Fruit fly (Drosophila melanogaster) whole organism, embryonic: ENCODE data around the gene qtc.

ENCODE experiments used
- B-H2 ChIP-seq: fragments of 200-800 bp; sonication (Bioruptor generic); optimal IDR thresholded peaks from 2 replicates; lab custom pipeline; 2018; ENCODE audit warnings: missing biosample characterization, mild to moderate bottlenecking, missing genetic modification characterization
- CG10654 ChIP-seq: fragments of 200-800 bp; sonication (Bioruptor generic); optimal IDR thresholded peaks from 2 replicates; lab custom pipeline; 2016; ENCODE audit warnings: missing biosample characterization, missing genetic modification characterization
- CG13424 ChIP-seq: fragments of 200-800 bp; sonication (Bioruptor generic); optimal IDR thresholded peaks from 2 replicates; lab custom pipeline; 2019; ENCODE audit warnings: missing biosample characterization, mild to moderate bottlenecking, missing genetic modification characterization, moderate library complexity
- CG13894 ChIP-seq: fragments of 200-800 bp; sonication (Bioruptor generic); optimal IDR thresholded peaks from 3 replicates; lab custom pipeline; 2018; ENCODE audit warnings: missing biosample characterization, mild to moderate bottlenecking, missing genetic modification characterization, moderate library complexity
- CG14710 ChIP-seq: fragments of 200-800 bp; sonication (Bioruptor generic); optimal IDR thresholded peaks from 3 replicates; lab custom pipeline; 2019; ENCODE audit warnings: missing biosample characterization, mild to moderate bottlenecking, missing genetic modification characterization, moderate library complexity
- CG15011 ChIP-seq: fragments of 200-800 bp; sonication (Bioruptor generic); optimal IDR thresholded peaks from 3 replicates; lab custom pipeline; 2018; ENCODE audit warnings: missing biosample characterization, mild to moderate bottlenecking, missing genetic modification characterization
- CG15479 ChIP-seq: fragments of 200-800 bp; sonication (Bioruptor generic); optimal IDR thresholded peaks from 3 replicates; lab custom pipeline; 2019; ENCODE audit warnings: missing biosample characterization, mild to moderate bottlenecking, missing genetic modification characterization, moderate library complexity
- CG16813 ChIP-seq: fragments of 200-800 bp; sonication (Bioruptor generic); IDR thresholded peaks from 3 replicates; pipeline ENCODE4 v1.3.6; 2022; ENCODE audit warnings: missing biosample characterization, missing genetic modification characterization; ENCODE audit not compliant: partially characterized antibody
- CG17328 ChIP-seq: fragments of 200-800 bp; sonication (Bioruptor generic); IDR thresholded peaks from 2 replicates; pipeline ENCODE4 v1.3.6; 2022; ENCODE audit warnings: missing biosample characterization, missing genetic modification characterization
- CG18011 ChIP-seq: fragments of 200-800 bp; sonication (Bioruptor generic); optimal IDR thresholded peaks from 2 replicates; lab custom pipeline; 2017; ENCODE audit warnings: missing biosample characterization, missing genetic modification characterization, mild to moderate bottlenecking, moderate library complexity, missing genotype
- CG18599 ChIP-seq: fragments of 200-800 bp; sonication (Bioruptor generic); optimal IDR thresholded peaks from 3 replicates; lab custom pipeline; 2017; ENCODE audit warnings: missing biosample characterization, missing genetic modification characterization, mild to moderate bottlenecking, moderate library complexity, missing genetic modification reagents
- CG2199 ChIP-seq: fragments of 200-800 bp; sonication (Bioruptor generic); IDR thresholded peaks from 3 replicates; pipeline ENCODE4 v1.3.6; 2022; ENCODE audit warnings: missing biosample characterization, missing genetic modification characterization
- CG30403 ChIP-seq: fragments of 200-800 bp; sonication (Bioruptor generic); optimal IDR thresholded peaks from 3 replicates; lab custom pipeline; 2016; ENCODE audit warnings: missing biosample characterization, missing genetic modification characterization
- CG32532 ChIP-seq: fragments of 200-800 bp; sonication (Bioruptor generic); IDR thresholded peaks from 2 replicates; pipeline ENCODE4 v1.3.6; 2022; ENCODE audit warnings: missing biosample characterization, missing genetic modification characterization
- CG4404 ChIP-seq: fragments of 200-800 bp; sonication (Bioruptor generic); IDR thresholded peaks from 2 replicates; pipeline ENCODE4 v1.3.6; 2022; ENCODE audit warnings: missing biosample characterization, missing genetic modification characterization
- CG4854 ChIP-seq: fragments of 200-800 bp; sonication (Bioruptor generic); optimal IDR thresholded peaks from 2 replicates; lab custom pipeline; 2016; ENCODE audit warnings: missing biosample characterization, missing genetic modification characterization, inconsistent platforms
- CG7372 ChIP-seq: fragments of 200-800 bp; sonication (Bioruptor generic); IDR thresholded peaks from 2 replicates; pipeline ENCODE4 v1.3.6; 2022; ENCODE audit warnings: missing biosample characterization, missing genetic modification characterization
- CG7963 ChIP-seq: fragments of 200-800 bp; sonication (Bioruptor generic); IDR thresholded peaks from 3 replicates; pipeline ENCODE4 v1.3.6; 2022; ENCODE audit warnings: missing biosample characterization, missing genetic modification characterization; ENCODE audit not compliant: partially characterized antibody
- CG9727 ChIP-seq: fragments of 200-800 bp; sonication (Bioruptor generic); optimal IDR thresholded peaks from 3 replicates; lab custom pipeline; 2017; ENCODE audit warnings: missing biosample characterization, mild to moderate bottlenecking, missing genetic modification characterization
- CHES-1-like ChIP-seq: fragments of 200-800 bp; sonication (Bioruptor generic); optimal IDR thresholded peaks from 2 replicates; lab custom pipeline; 2016; ENCODE audit warnings: missing biosample characterization, missing genetic modification characterization
- Dfd ChIP-seq, 2 experiments: fragments of >200 bp; optimal IDR thresholded peaks; 2 replicates each; lab custom pipeline; 2017; ENCODE audit warnings: missing biosample characterization in 2 of 2, missing genetic modification characterization in 2 of 2
- Drgx ChIP-seq: fragments of 200-800 bp; sonication (Bioruptor generic); IDR thresholded peaks from 2 replicates; pipeline ENCODE4 v1.3.6; 2022; ENCODE audit warnings: missing biosample characterization, missing genetic modification characterization
- E2f1 ChIP-seq: fragments of 200-800 bp; sonication (Bioruptor generic); IDR thresholded peaks from 2 replicates; pipeline ENCODE4 v1.3.6; 2022; ENCODE audit warnings: missing biosample characterization, missing genetic modification characterization
- ERR ChIP-seq: fragments of 200-800 bp; sonication (Bioruptor generic); optimal IDR thresholded peaks from 2 replicates; lab custom pipeline; 2016; ENCODE audit warnings: missing biosample characterization, missing genetic modification characterization
- HmgZ ChIP-seq: fragments of 200-800 bp; sonication (Bioruptor generic); optimal IDR thresholded peaks from 2 replicates; lab custom pipeline; 2018; ENCODE audit warnings: missing biosample characterization, mild to moderate bottlenecking, missing genetic modification characterization
- Hr51 ChIP-seq, 2 experiments: fragments of 200-800 bp; sonication (Bioruptor generic); optimal IDR thresholded peaks; 2 replicates in 1 of 2; 3 replicates in 1 of 2; lab custom pipeline; 2016 to 2018; ENCODE audit warnings: missing biosample characterization in 2 of 2, missing genetic modification characterization in 2 of 2, mild to moderate bottlenecking in 1 of 2, moderate library complexity in 1 of 2
- Med ChIP-seq: fragments of 200-800 bp; sonication (Bioruptor generic); peaks from one replicate; lab custom pipeline; 2016; ENCODE audit warnings: missing biosample characterization, missing genetic modification characterization, mild to moderate bottlenecking, inconsistent platforms, moderate library complexity
- Oli ChIP-seq: fragments of 200-800 bp; sonication (Bioruptor generic); optimal IDR thresholded peaks from 2 replicates; lab custom pipeline; 2018; ENCODE audit warnings: missing biosample characterization, mild to moderate bottlenecking, missing genetic modification characterization, moderate library complexity
- Side ChIP-seq: fragments of 200-800 bp; sonication (Bioruptor generic); optimal IDR thresholded peaks from 2 replicates; lab custom pipeline; 2016; ENCODE audit warnings: missing biosample characterization, missing genetic modification characterization
- Sin3A ChIP-seq: fragments of >200 bp; optimal IDR thresholded peaks from 2 replicates; lab custom pipeline; 2018
- Sry-β ChIP-seq: fragments of 200-800 bp; sonication (Bioruptor generic); optimal IDR thresholded peaks from 2 replicates; lab custom pipeline; 2018; ENCODE audit warnings: missing biosample characterization, mild to moderate bottlenecking, missing genetic modification characterization, moderate library complexity
- TFAM ChIP-seq: fragments of 200-800 bp; sonication (Bioruptor generic); optimal IDR thresholded peaks from 2 replicates; lab custom pipeline; 2017; ENCODE audit warnings: missing biosample characterization, missing genetic modification characterization, inconsistent platforms
- crc ChIP-seq: fragments of 200-800 bp; sonication (Bioruptor generic); optimal IDR thresholded peaks from 2 replicates; lab custom pipeline; 2016; ENCODE audit warnings: missing biosample characterization, missing genetic modification characterization
- en ChIP-seq: fragments of 200-800 bp; sonication (Bioruptor generic); optimal IDR thresholded peaks from 2 replicates; lab custom pipeline; 2016; ENCODE audit warnings: missing biosample characterization, missing genetic modification characterization
- fd64A ChIP-seq: fragments of 200-800 bp; sonication (Bioruptor generic); optimal IDR thresholded peaks from 3 replicates; lab custom pipeline; 2018; ENCODE audit warnings: missing biosample characterization, mild to moderate bottlenecking, missing genetic modification characterization
- fru ChIP-seq: fragments of >200 bp; optimal IDR thresholded peaks from 2 replicates; lab custom pipeline; 2017
- gem ChIP-seq: fragments of 200-800 bp; sonication (Bioruptor generic); optimal IDR thresholded peaks from 2 replicates; lab custom pipeline; 2019; ENCODE audit warnings: missing biosample characterization, mild to moderate bottlenecking, missing genetic modification characterization, moderate library complexity
- hkb ChIP-seq, 2 experiments: fragments of 200-800 bp in 1 of 2; fragments of >200 bp in 1 of 2; sonication (Bioruptor generic) in 1 of 2; IDR thresholded peaks in 1 of 2; optimal IDR thresholded peaks in 1 of 2; 2 replicates each; pipeline versions ENCODE4 v1.3.6 to Lab custom; 2017 to 2022; ENCODE audit warnings: missing biosample characterization in 1 of 2, missing genetic modification characterization in 1 of 2
- insv ChIP-seq, 2 experiments: fragments of 200-800 bp; sonication (Bioruptor generic); optimal IDR thresholded peaks; 3 replicates each; lab custom pipeline; 2016 to 2018; ENCODE audit warnings: missing biosample characterization in 2 of 2, missing genetic modification characterization in 2 of 2
- kah ChIP-seq: fragments of 200-800 bp; sonication (Bioruptor generic); optimal IDR thresholded peaks from 2 replicates; lab custom pipeline; 2018; ENCODE audit warnings: missing biosample characterization, mild to moderate bottlenecking, missing genetic modification characterization
- kni ChIP-seq: fragments of 200-800 bp; sonication (Bioruptor generic); optimal IDR thresholded peaks from 3 replicates; lab custom pipeline; 2017; ENCODE audit warnings: mild to moderate bottlenecking, missing biosample characterization, missing genetic modification reagents, missing genetic modification characterization
- onecut ChIP-seq: fragments of 200-800 bp; sonication (Bioruptor generic); IDR thresholded peaks from 2 replicates; pipeline ENCODE4 v1.3.6; 2022; ENCODE audit warnings: missing biosample characterization, missing genetic modification characterization
- psq ChIP-seq: fragments of 200-800 bp; sonication (Bioruptor generic); optimal IDR thresholded peaks from 2 replicates; lab custom pipeline; 2017; ENCODE audit warnings: missing biosample characterization, missing genetic modification characterization
- repo ChIP-seq: fragments of 200-800 bp; sonication (Bioruptor generic); optimal IDR thresholded peaks from 2 replicates; lab custom pipeline; 2016; ENCODE audit warnings: missing biosample characterization, missing genetic modification characterization
- schlank ChIP-seq: fragments of 200-800 bp; sonication (Bioruptor generic); optimal IDR thresholded peaks from 2 replicates; lab custom pipeline; 2018; ENCODE audit warnings: missing biosample characterization, mild to moderate bottlenecking, missing genetic modification characterization
- sob ChIP-seq: fragments of 200-800 bp; sonication (Bioruptor generic); IDR thresholded peaks from 2 replicates; pipeline ENCODE4 v1.3.6; 2022; ENCODE audit warnings: missing biosample characterization, missing genetic modification characterization
- ssp ChIP-seq: fragments of 200-800 bp; sonication (Bioruptor generic); IDR thresholded peaks from 2 replicates; pipeline ENCODE4 v1.3.6; 2022; ENCODE audit warnings: missing biosample characterization, missing genetic modification characterization
- sug ChIP-seq: fragments of 200-800 bp; optimal IDR thresholded peaks from 2 replicates; lab custom pipeline; 2019; ENCODE audit warnings: missing biosample characterization, mild to moderate bottlenecking, missing genetic modification characterization, moderate library complexity
- tin ChIP-seq: fragments of 200-800 bp; sonication (Bioruptor generic); optimal IDR thresholded peaks from 3 replicates; lab custom pipeline; 2016; ENCODE audit warnings: missing biosample characterization, missing genetic modification characterization
- zen ChIP-seq: fragments of 200-800 bp; sonication (Bioruptor generic); optimal IDR thresholded peaks from 3 replicates; lab custom pipeline; 2018; ENCODE audit warnings: missing biosample characterization, mild to moderate bottlenecking, missing genetic modification characterization, moderate library complexity

Gene qtc

dm6 chr2L:5086905-5087522 is 26.4 kb downstream of the qtc start (continued):
- TF ChIP-seq CG4854 (GFP tag; lab: Kevin White, UChicago), result peak; percentile 68
- peak; percentile 63 for TF ChIP-seq CG15011 (GFP tag; lab: Kevin White, UChicago)
- TF ChIP-seq CG13894 (tag; lab: Kevin White, UChicago), result peak; percentile 4
- no peak for TF ChIP-seq CG7963 (GFP tag; lab: Robert Waterston, UW)
- TF ChIP-seq sug (tag; lab: Kevin White, UChicago), result peak; percentile 47
- TF ChIP-seq Hr51 (GFP tag; optimal IDR thresholded peaks at IDR 0.05; lab: Kevin White, UChicago), result peak; percentile 51 to 89
- TF ChIP-seq schlank (tag; lab: Kevin White, UChicago), result peak; percentile 36
- TF ChIP-seq crc, result peak; percentile 43
- no peak for TF ChIP-seq B-H2 (GFP tag; lab: Kevin White, UChicago)
- TF ChIP-seq Drgx (GFP tag; lab: Robert Waterston, UW), result peak; percentile 67
- TF ChIP-seq gem, result peak; percentile 87
- TF ChIP-seq Med, result peak; percentile 93
- TF ChIP-seq Oli (tag; lab: Kevin White, UChicago), result peak; percentile 85
- TF ChIP-seq TFAM (GFP tag; lab: Kevin White, UChicago), result no peak
- TF ChIP-seq Sin3A (lab: Kevin White, UChicago), result no peak
- peak; percentile 61 for TF ChIP-seq onecut
- TF ChIP-seq Side (GFP tag; lab: Kevin White, UChicago), result peak; percentile 55
- peak; percentile 54 for TF ChIP-seq repo (GFP tag; lab: Kevin White, UChicago)
- TF ChIP-seq ERR (GFP tag; lab: Kevin White, UChicago), result peak; percentile 34
- TF ChIP-seq CG18599 (GFP tag; lab: Kevin White, UChicago), result peak; percentile 89
- peak; percentile 58 for TF ChIP-seq sob
- peak; percentile 54 for TF ChIP-seq en (GFP tag; lab: Kevin White, UChicago)
- TF ChIP-seq CG13424 (tag; lab: Kevin White, UChicago), result peak; percentile 80
- TF ChIP-seq kah (GFP tag; lab: Kevin White, UChicago), result peak; percentile 68
- peak; percentile 64 for TF ChIP-seq fd64A (GFP tag; lab: Kevin White, UChicago)
- TF ChIP-seq CG18011 (GFP tag; lab: Kevin White, UChicago), result peak; percentile 19
- peak; percentile 26 for TF ChIP-seq psq (GFP tag; lab: Kevin White, UChicago)
- peak; percentile 25 for TF ChIP-seq Sry-β (GFP tag; lab: Kevin White, UChicago)
- no peak for TF ChIP-seq hkb (optimal IDR thresholded peaks at IDR 0.05; lab: Kevin White, UChicago)
- TF ChIP-seq hkb (GFP tag; IDR thresholded peaks at IDR 0.05; lab: Robert Waterston, UW), result peak; percentile 79
- no peak for TF ChIP-seq fru
- TF ChIP-seq tin (GFP tag; lab: Kevin White, UChicago), result peak; percentile 49
- TF ChIP-seq Dfd (GFP tag; optimal IDR thresholded peaks at IDR 0.05; lab: Kevin White, UChicago), result no peak
- no peak for TF ChIP-seq insv (GFP tag; optimal IDR thresholded peaks at IDR 0.05; lab: Kevin White, UChicago)
- peak; percentile 22 for TF ChIP-seq CG15479 (GFP tag; lab: Kevin White, UChicago)
- no peak for TF ChIP-seq kni (GFP tag; lab: Kevin White, UChicago)
- TF ChIP-seq E2f1 (GFP tag; lab: Robert Waterston, UW), result no peak
- TF ChIP-seq CG10654 (GFP tag; lab: Kevin White, UChicago), result peak; percentile 60
- TF ChIP-seq CG16813 (GFP tag; lab: Robert Waterston, UW), result no peak
- peak; percentile 72 for TF ChIP-seq CG14710 (tag; lab: Kevin White, UChicago)
- TF ChIP-seq CG4404 (GFP tag; lab: Robert Waterston, UW), result no peak
- peak; percentile 84 for TF ChIP-seq CG30403 (GFP tag; lab: Kevin White, UChicago)
- no peak; the same call in 1 of the 2 replicates for TF ChIP-seq ssp (GFP tag; lab: Robert Waterston, UW)
- TF ChIP-seq CG32532 (GFP tag; lab: Robert Waterston, UW), result 0 out of 2 replicates have a peak, but pooled peaks have one; percentile 8
- TF ChIP-seq CG2199 (GFP tag; lab: Robert Waterston, UW), result no peak
- peak; percentile 66 for TF ChIP-seq HmgZ (tag; lab: Kevin White, UChicago)
- TF ChIP-seq zen (tag; lab: Kevin White, UChicago), result peak; percentile 58
- peak; percentile 39 for TF ChIP-seq CHES-1-like (GFP tag; lab: Kevin White, UChicago)
- peak; percentile 82 for TF ChIP-seq CG9727
- 0 out of 2 replicates have a peak, but pooled peaks have one; percentile 46 for TF ChIP-seq CG7372
- TF ChIP-seq CG17328 (GFP tag; lab: Robert Waterston, UW), result peak; percentile 63
